Worm (Caenorhabditis elegans) whole organism, mixed stage, embryonic: ENCODE measurements around the gene M163.11.

Source experiments
- M03D4.4 ChIP-seq: sonication (generic microtip); optimal IDR thresholded peaks from 2 replicates; lab custom pipeline; 2017; ENCODE audit warnings: mild to moderate bottlenecking, missing genetic modification characterization, missing compliant biosample characterization
- bed-3 ChIP-seq: fragments of 200-800 bp; sonication (Bioruptor generic); optimal IDR thresholded peaks from 3 replicates; lab custom pipeline; 2018; ENCODE audit warnings: mild to moderate bottlenecking, missing genetic modification characterization, moderate library complexity, missing compliant biosample characterization
- blmp-1 ChIP-seq: fragments of 150-350 bp; optimal IDR thresholded peaks from 2 replicates; lab custom pipeline; 2014; ENCODE audit warnings: missing biosample characterization, missing genetic modification characterization
- ceh-39 ChIP-seq: fragments of 150-350 bp; optimal IDR thresholded peaks from 2 replicates; lab custom pipeline; 2014; ENCODE audit warnings: missing biosample characterization, missing genetic modification characterization
- ceh-43 ChIP-seq: fragments of 200-800 bp; sonication (Bioruptor generic); optimal IDR thresholded peaks from 2 replicates; lab custom pipeline; 2018; ENCODE audit warnings: mild to moderate bottlenecking, missing genetic modification characterization, moderate library complexity, missing compliant biosample characterization
- ceh-83 ChIP-seq: fragments of 200-800 bp; sonication (Bioruptor generic); optimal IDR thresholded peaks from 2 replicates; lab custom pipeline; 2018; ENCODE audit warnings: mild to moderate bottlenecking, missing genetic modification characterization, missing compliant biosample characterization
- ces-1 ChIP-seq: fragments of 150-350 bp; optimal IDR thresholded peaks from 2 replicates; lab custom pipeline; 2014; ENCODE audit warnings: missing biosample characterization, missing genetic modification reagents, missing genetic modification characterization
- cnd-1 ChIP-seq: fragments of 200-800 bp; sonication (Bioruptor generic); optimal IDR thresholded peaks from 2 replicates; lab custom pipeline; 2018; ENCODE audit warnings: mild to moderate bottlenecking, missing genetic modification characterization, missing compliant biosample characterization
- drap-1 ChIP-seq: fragments of 200-800 bp; sonication (Bioruptor generic); optimal IDR thresholded peaks from 3 replicates; lab custom pipeline; 2018; ENCODE audit warnings: mild to moderate bottlenecking, missing genetic modification characterization, missing compliant biosample characterization
- elt-1 ChIP-seq: sonication (generic microtip); optimal IDR thresholded peaks from 2 replicates; lab custom pipeline; 2017; ENCODE audit warnings: missing genetic modification characterization, mild to moderate bottlenecking, missing compliant biosample characterization, antibody characterized with exemption, moderate library complexity, borderline replicate concordance; ENCODE audit not compliant: insufficient read depth
- elt-3 ChIP-seq: fragments of 150-350 bp; optimal IDR thresholded peaks from 2 replicates; lab custom pipeline; 2014; ENCODE audit warnings: missing biosample characterization, missing genetic modification characterization
- flh-1 ChIP-seq: fragments of 200-800 bp; sonication (Bioruptor generic); optimal IDR thresholded peaks from 2 replicates; lab custom pipeline; 2018; ENCODE audit warnings: mild to moderate bottlenecking, missing genetic modification characterization, moderate library complexity, missing compliant biosample characterization
- ham-2 ChIP-seq: fragments of 200-800 bp; sonication (Bioruptor generic); optimal IDR thresholded peaks from 2 replicates; lab custom pipeline; 2018; ENCODE audit warnings: mild to moderate bottlenecking, missing genetic modification characterization, missing compliant biosample characterization
- lin-13 ChIP-seq: fragments of 150-350 bp; optimal IDR thresholded peaks from 2 replicates; lab custom pipeline; 2014; ENCODE audit warnings: missing biosample characterization, missing genetic modification characterization
- lin-32 ChIP-seq: fragments of 200-800 bp; sonication (Bioruptor generic); optimal IDR thresholded peaks from 2 replicates; lab custom pipeline; 2018; ENCODE audit warnings: mild to moderate bottlenecking, missing genetic modification characterization, missing compliant biosample characterization
- lsy-2 ChIP-seq: fragments of 150-350 bp; optimal IDR thresholded peaks from 2 replicates; lab custom pipeline; 2014; ENCODE audit warnings: missing biosample characterization, missing genetic modification characterization
- mab-5 ChIP-seq: fragments of 150-350 bp; optimal IDR thresholded peaks from 2 replicates; lab custom pipeline; 2014; ENCODE audit warnings: missing biosample characterization, missing genetic modification characterization
- mep-1 ChIP-seq: fragments of 150-350 bp; optimal IDR thresholded peaks from 2 replicates; lab custom pipeline; 2017; ENCODE audit warnings: missing biosample characterization, missing genetic modification reagents, missing genetic modification characterization, inconsistent platforms
- mls-2 ChIP-seq: sonication (generic microtip); optimal IDR thresholded peaks from 2 replicates; lab custom pipeline; 2016; ENCODE audit warnings: mild to moderate bottlenecking, missing genetic modification characterization, moderate library complexity, missing compliant biosample characterization
- nhr-12 ChIP-seq: fragments of 150-350 bp; optimal IDR thresholded peaks from 2 replicates; lab custom pipeline; 2014; ENCODE audit warnings: missing biosample characterization, missing genetic modification characterization
- nhr-2 ChIP-seq: fragments of 150-350 bp; optimal IDR thresholded peaks from 2 replicates; lab custom pipeline; 2014; ENCODE audit warnings: missing biosample characterization, missing genetic modification characterization
- nhr-237 ChIP-seq: fragments of 150-350 bp; optimal IDR thresholded peaks from 2 replicates; lab custom pipeline; 2014; ENCODE audit warnings: missing biosample characterization, missing genetic modification characterization
- nhr-28 ChIP-seq: fragments of 150-350 bp; optimal IDR thresholded peaks from 2 replicates; lab custom pipeline; 2014; ENCODE audit warnings: missing biosample characterization, missing genetic modification characterization
- pha-4 ChIP-seq: fragments of 150-350 bp; optimal IDR thresholded peaks from 2 replicates; lab custom pipeline; 2018; ENCODE audit warnings: missing biosample characterization, missing genetic modification reagents, missing genetic modification characterization
- sem-2 ChIP-seq: fragments of 200-800 bp; sonication (Bioruptor generic); optimal IDR thresholded peaks from 2 replicates; lab custom pipeline; 2018; ENCODE audit warnings: mild to moderate bottlenecking, missing genetic modification characterization, missing compliant biosample characterization
- snpc-4 ChIP-seq: fragments of 150-350 bp; optimal IDR thresholded peaks from 2 replicates; lab custom pipeline; 2014; ENCODE audit warnings: missing biosample characterization, missing genetic modification characterization
- sptf-1 ChIP-seq: sonication (generic microtip); optimal IDR thresholded peaks from 2 replicates; lab custom pipeline; 2017; ENCODE audit warnings: mild to moderate bottlenecking, missing genetic modification characterization, moderate library complexity, missing compliant biosample characterization
- tbx-8 ChIP-seq: fragments of 200-800 bp; sonication (Bioruptor generic); optimal IDR thresholded peaks from 2 replicates; lab custom pipeline; 2018; ENCODE audit warnings: mild to moderate bottlenecking, missing genetic modification characterization, moderate library complexity, missing compliant biosample characterization
- unc-62 ChIP-seq: fragments of 150-350 bp; optimal IDR thresholded peaks from 2 replicates; lab custom pipeline; 2014; ENCODE audit warnings: missing biosample characterization, missing genetic modification reagents, missing genetic modification characterization
- zip-8 ChIP-seq: fragments of 150-350 bp; optimal IDR thresholded peaks from 2 replicates; lab custom pipeline; 2014; ENCODE audit warnings: missing biosample characterization, missing genetic modification characterization
- ztf-11 ChIP-seq: fragments of 150-350 bp; optimal IDR thresholded peaks from 2 replicates; lab custom pipeline; 2014; ENCODE audit warnings: missing biosample characterization, missing genetic modification characterization

Gene M163.11

DNA sequence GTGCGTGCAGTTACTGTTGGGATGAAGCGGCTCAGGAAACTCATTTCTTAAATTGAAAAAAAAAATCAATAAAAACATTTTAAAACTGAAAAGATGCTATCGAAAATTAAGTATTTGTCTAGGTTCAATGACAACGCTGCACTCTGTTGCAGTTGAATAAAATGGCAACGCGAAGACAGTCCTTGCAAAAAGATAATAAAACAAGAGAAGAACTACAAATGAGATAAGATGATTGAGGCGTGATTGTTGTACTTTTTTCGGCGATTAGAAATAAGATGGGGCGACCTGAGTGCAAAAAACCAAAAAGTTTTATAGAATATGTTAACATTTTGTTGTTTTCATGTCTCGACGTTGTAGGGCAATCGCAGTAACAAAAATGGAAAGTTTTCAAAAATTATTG lies 35.9 kb downstream of the M163.11 start, which contains the start of gene gcsh-1:
gcsh-1 (minus strand) TSS at position 46 of the 400 bp plus-strand sequence.
- TF ChIP-seq nhr-12 (tag; lab: Kevin White, UChicago) (no peak), lin-32 (GFP tag; lab: Kevin White, UChicago) (no peak), ceh-83 (GFP tag; lab: Kevin White, UChicago) (no peak), pha-4 (tag; lab: Kevin White, UChicago) (no peak), nhr-2 (tag; lab: Kevin White, UChicago) (no peak), bed-3 (GFP tag; lab: Kevin White, UChicago) (no peak), nhr-237 (tag; lab: Kevin White, UChicago) (no peak), lin-13 (tag; lab: Kevin White, UChicago) (no peak)

DNA sequence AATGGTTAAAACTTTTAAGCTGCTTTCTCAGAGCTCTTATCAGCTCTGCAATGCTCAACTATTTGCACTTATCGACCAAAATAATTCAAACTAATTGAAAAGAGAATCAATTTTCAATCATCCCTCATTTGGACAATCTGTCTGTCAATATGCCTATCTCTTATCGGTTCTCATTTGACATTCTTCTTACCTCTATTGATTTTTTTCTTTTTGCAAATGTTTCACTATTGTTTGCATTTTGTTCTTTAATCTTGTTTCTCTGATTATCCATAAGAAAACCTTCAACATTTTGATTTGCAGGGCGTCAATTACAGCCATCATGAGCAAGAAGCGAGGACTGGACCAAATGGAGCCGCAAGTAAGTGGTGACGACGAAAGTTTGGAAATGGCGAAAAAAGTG lies 37.4 kb downstream of the M163.11 start, which contains the start of gene D1025.10:
D1025.10 (plus strand) TSS at position 301 of the 400 bp plus-strand sequence.
- no peak for TF ChIP-seq lin-32 (GFP tag; lab: Kevin White, UChicago)
- TF ChIP-seq blmp-1 (tag; lab: Kevin White, UChicago), result no peak
- TF ChIP-seq snpc-4 (tag; lab: Kevin White, UChicago), result no peak
- TF ChIP-seq drap-1, result no peak
- no peak for TF ChIP-seq lsy-2 (tag; lab: Kevin White, UChicago)
- TF ChIP-seq ceh-83 (GFP tag; lab: Kevin White, UChicago), result no peak
- no peak for TF ChIP-seq cnd-1 (tag; lab: Kevin White, UChicago)
- no peak for TF ChIP-seq tbx-8 (GFP tag; lab: Kevin White, UChicago)
- TF ChIP-seq unc-62, result no peak
- TF ChIP-seq ham-2 (GFP tag; lab: Kevin White, UChicago), result no peak
- TF ChIP-seq sptf-1, result no peak
- TF ChIP-seq flh-1 (GFP tag; lab: Kevin White, UChicago), result no peak
- TF ChIP-seq zip-8, result no peak
- no peak for TF ChIP-seq M03D4.4 (tag; lab: Kevin White, UChicago)

DNA sequence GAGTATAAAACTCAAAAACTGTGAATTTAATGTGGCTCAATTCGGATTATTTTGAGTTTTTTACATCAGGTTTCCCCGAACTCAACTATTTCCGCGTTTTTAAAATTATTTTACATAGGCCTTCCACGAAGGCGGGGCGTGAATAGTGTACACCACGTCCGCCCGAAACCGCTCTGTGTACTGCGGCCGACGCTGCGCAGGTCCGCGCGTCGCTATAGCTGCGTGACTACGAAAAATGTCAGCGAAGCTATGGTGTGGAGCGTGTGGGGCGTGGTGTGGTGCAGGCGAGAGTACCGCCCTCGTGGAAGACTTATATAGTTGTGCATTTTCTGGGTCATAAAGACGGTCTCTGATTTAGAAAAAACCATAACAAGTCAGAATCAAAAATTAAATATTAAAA lies 38.7 kb downstream of the M163.11 start:
- TF ChIP-seq nhr-28 (tag; lab: Kevin White, UChicago) (no peak), drap-1 (no peak), ceh-83 (GFP tag; lab: Kevin White, UChicago) (no peak), mab-5 (tag; lab: Kevin White, UChicago) (no peak), lin-13 (tag; lab: Kevin White, UChicago) (no peak), mls-2 (tag; lab: Kevin White, UChicago) (no peak), blmp-1 (tag; lab: Kevin White, UChicago) (no peak), bed-3 (GFP tag; lab: Kevin White, UChicago) (no peak), tbx-8 (GFP tag; lab: Kevin White, UChicago) (no peak), lin-32 (GFP tag; lab: Kevin White, UChicago) (no peak), pha-4 (tag; lab: Kevin White, UChicago) (no peak), M03D4.4 (tag; lab: Kevin White, UChicago) (no peak), ham-2 (GFP tag; lab: Kevin White, UChicago) (no peak), sem-2 (GFP tag; lab: Kevin White, UChicago) (no peak), mep-1 (tag; lab: Kevin White, UChicago) (no peak), unc-62 (no peak), ces-1 (no peak), ceh-39 (tag; lab: Kevin White, UChicago) (no peak), lsy-2 (tag; lab: Kevin White, UChicago) (no peak), nhr-12 (tag; lab: Kevin White, UChicago) (no peak)
- TF ChIP-seq, all 35 proteins: peak for 0

ce11 chrX:14520463-14520862 lies 41.3 kb downstream of the M163.11 start, which contains the start of gene D1025.1:
D1025.1 (plus strand) TSS chrX:14520763.
- TF ChIP-seq zip-8, result no peak
- TF ChIP-seq mep-1 (tag; lab: Kevin White, UChicago), result no peak

DNA sequence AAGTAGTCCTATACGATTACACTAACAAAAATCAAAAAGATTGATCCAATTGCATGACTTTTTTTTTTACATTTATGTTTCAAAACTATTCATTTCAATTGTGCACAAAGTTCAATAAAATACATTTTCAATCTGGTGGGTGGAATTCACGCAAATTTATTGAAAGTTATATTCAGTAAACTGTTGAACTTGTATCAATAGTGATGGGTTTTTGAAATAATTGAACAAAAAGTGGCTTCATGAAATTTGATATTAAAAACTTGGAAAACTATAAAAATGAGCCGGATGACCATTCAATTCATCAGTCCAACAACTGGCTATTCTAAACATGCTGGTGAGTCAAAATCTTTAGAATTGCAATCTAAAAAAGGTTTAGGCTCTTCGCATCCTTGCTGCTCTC lies 44.1 kb downstream of the M163.11 start, which contains the start of gene nspc-16:
nspc-16 (plus strand) TSS at position 301 of the 400 bp plus-strand sequence.
- TF ChIP-seq nhr-12 (tag; lab: Kevin White, UChicago) (no peak), flh-1 (GFP tag; lab: Kevin White, UChicago) (no peak), elt-1 (tag; lab: Kevin White, UChicago) (no peak), ceh-43 (GFP tag; lab: Kevin White, UChicago) (no peak), blmp-1 (tag; lab: Kevin White, UChicago) (no peak), nhr-2 (tag; lab: Kevin White, UChicago) (no peak), sem-2 (GFP tag; lab: Kevin White, UChicago) (no peak), snpc-4 (tag; lab: Kevin White, UChicago) (no peak), nhr-28 (tag; lab: Kevin White, UChicago) (no peak), drap-1 (no peak), ceh-39 (tag; lab: Kevin White, UChicago) (no peak), M03D4.4 (tag; lab: Kevin White, UChicago) (no peak), mls-2 (tag; lab: Kevin White, UChicago) (no peak), lin-32 (GFP tag; lab: Kevin White, UChicago) (no peak), lin-13 (tag; lab: Kevin White, UChicago) (no peak), elt-3 (tag; lab: Kevin White, UChicago) (no peak), unc-62 (no peak), ceh-83 (GFP tag; lab: Kevin White, UChicago) (no peak), ztf-11 (tag; lab: Kevin White, UChicago) (no peak)
